Worm (Caenorhabditis elegans) whole organism, midembryonic: Measurements from ENCODE around the gene F48G7.7.

Experiments used
- cog-1 ChIP-seq: sonication (generic microtip); optimal IDR thresholded peaks from 2 replicates; lab custom pipeline; 2016; ENCODE audit warnings: missing genetic modification characterization, missing compliant biosample characterization
- flt-1 ChIP-seq: fragments of 200-800 bp; sonication (Bioruptor generic); IDR thresholded peaks from 2 replicates; pipeline ENCODE4 v1.3.6; 2022; ENCODE audit warnings: missing genetic modification characterization, missing compliant biosample characterization
- klf-2 ChIP-seq: fragments of 200-800 bp; sonication (Bioruptor generic); conservative IDR thresholded peaks from 2 replicates; pipeline ENCODE4 v1.3.6; 2022; ENCODE audit warnings: missing genetic modification reagents, missing genetic modification characterization, missing compliant biosample characterization
- ref-1 ChIP-seq: fragments of 200-800 bp; sonication (Bioruptor generic); conservative IDR thresholded peaks from 2 replicates; pipeline ENCODE4 v1.3.6; 2022; ENCODE audit warnings: missing genetic modification reagents, missing genetic modification characterization, missing compliant biosample characterization

DNA sequence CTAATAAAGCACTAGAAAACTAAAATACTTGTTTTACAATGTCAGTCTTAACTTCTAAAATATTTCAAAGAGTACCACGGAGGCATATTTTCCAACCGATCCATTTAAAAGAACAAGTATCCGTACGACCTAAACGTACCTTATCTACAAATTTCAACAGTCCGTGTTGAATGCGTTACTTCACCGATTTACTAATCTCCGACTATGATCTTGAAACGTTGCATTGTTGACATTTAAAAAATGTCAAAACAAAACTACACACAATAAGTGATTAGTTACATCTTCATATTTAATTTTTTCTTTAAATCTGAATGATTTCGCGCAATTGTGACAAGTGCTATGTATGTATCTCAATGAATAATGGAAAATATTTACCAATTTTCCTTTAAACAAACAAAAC lies 28.4 kb downstream of the F48G7.7 start:
- TF ChIP-seq ref-1 (GFP tag; lab: Robert Waterston, UW) (no peak), klf-2 (GFP tag; lab: Robert Waterston, UW) (no peak), flt-1 (GFP tag; lab: Robert Waterston, UW) (no peak), cog-1 (tag; lab: Kevin White, UChicago) (no peak)
